Worm (Caenorhabditis elegans) whole organism, midembryonic: Measurements from ENCODE around the gene nhr-41.

Source experiments
- cog-1 ChIP-seq: sonication (generic microtip); optimal IDR thresholded peaks from 2 replicates; lab custom pipeline; 2016; ENCODE audit warnings: missing genetic modification characterization, missing compliant biosample characterization
- flt-1 ChIP-seq: fragments of 200-800 bp; sonication (Bioruptor generic); IDR thresholded peaks from 2 replicates; pipeline ENCODE4 v1.3.6; 2022; ENCODE audit warnings: missing genetic modification characterization, missing compliant biosample characterization
- med-1 ChIP-seq: sonication (generic microtip); optimal IDR thresholded peaks from 2 replicates; lab custom pipeline; 2017; ENCODE audit warnings: missing genetic modification characterization, mild to moderate bottlenecking, missing compliant biosample characterization, antibody characterized with exemption, missing genetic modification reagents; ENCODE audit not compliant: insufficient read depth
- ref-1 ChIP-seq: fragments of 200-800 bp; sonication (Bioruptor generic); conservative IDR thresholded peaks from 2 replicates; pipeline ENCODE4 v1.3.6; 2022; ENCODE audit warnings: missing genetic modification reagents, missing genetic modification characterization, missing compliant biosample characterization
- tab-1 ChIP-seq: fragments of 200-800 bp; sonication (Bioruptor generic); IDR thresholded peaks from 2 replicates; pipeline ENCODE4 v1.3.6; 2022; ENCODE audit warnings: missing genetic modification characterization, missing compliant biosample characterization
- ztf-23 ChIP-seq: fragments of 200-800 bp; sonication (Bioruptor generic); IDR thresholded peaks from 2 replicates; pipeline ENCODE4 v1.3.6; 2022; ENCODE audit warnings: missing genetic modification reagents, missing genetic modification characterization, missing compliant biosample characterization
- ztf-29 ChIP-seq: fragments of 200-800 bp; sonication (Bioruptor generic); IDR thresholded peaks from 2 replicates; pipeline ENCODE4 v1.3.6; 2022; ENCODE audit warnings: missing genetic modification reagents, missing genetic modification characterization, missing compliant biosample characterization

DNA sequence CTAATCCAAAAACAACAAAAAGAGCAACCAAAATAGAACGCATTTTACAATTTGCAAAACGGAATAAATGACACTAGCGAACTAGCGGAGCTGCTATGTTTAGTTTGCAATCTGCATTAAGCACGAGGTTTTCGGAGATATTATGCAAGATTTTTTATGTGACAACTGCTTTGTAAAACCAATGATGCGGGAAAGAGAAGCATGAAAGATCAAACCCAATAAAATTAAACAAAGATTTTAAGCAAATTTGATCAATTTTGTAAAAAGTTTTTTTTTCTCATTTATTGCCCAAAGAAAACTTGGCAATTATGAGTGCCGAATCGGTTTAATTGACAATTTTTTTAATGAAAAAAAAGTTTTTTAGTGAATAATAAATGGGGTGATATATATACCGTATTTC lies 38.9 kb downstream of the nhr-41 start, which contains the start of gene Y77E11A.8:
- no peak for TF ChIP-seq ref-1 (GFP tag; lab: Robert Waterston, UW)
- no peak for TF ChIP-seq ztf-23 (GFP tag; lab: Robert Waterston, UW)
- no peak for TF ChIP-seq tab-1
- no peak for TF ChIP-seq flt-1 (GFP tag; lab: Robert Waterston, UW)
- no peak for TF ChIP-seq ztf-29 (GFP tag; lab: Robert Waterston, UW)
- TF ChIP-seq med-1 (GFP tag; lab: Kevin White, UChicago): no peak
- no peak for TF ChIP-seq cog-1
